Worm (Caenorhabditis elegans) whole organism, L4 larva: ENCODE measurements around the gene Y71H2AM.1.

Experiments used
- D1046.2 ChIP-seq: fragments of 200-800 bp; sonication (Bioruptor generic); IDR thresholded peaks from 2 replicates; pipeline ENCODE4 v1.3.6; 2022; ENCODE audit warnings: missing genetic modification characterization, missing compliant biosample characterization
- F10B5.3 ChIP-seq: sonication (generic microtip); optimal IDR thresholded peaks from 2 replicates; lab custom pipeline; 2016; ENCODE audit warnings: mild to moderate bottlenecking, missing genetic modification characterization, missing compliant biosample characterization
- F26F4.8 ChIP-seq: fragments of 200-800 bp; sonication (Bioruptor generic); conservative IDR thresholded peaks from 2 replicates; pipeline ENCODE4 v1.3.6; 2022; ENCODE audit warnings: missing genetic modification characterization, missing compliant biosample characterization
- R02D3.7 ChIP-seq: fragments of 150-350 bp; sonication (generic microtip); optimal IDR thresholded peaks from 3 replicates; lab custom pipeline; 2014; ENCODE audit warnings: missing biosample characterization, missing genetic modification characterization
- Y5F2A.4 ChIP-seq: fragments of 200-800 bp; sonication (Bioruptor generic); optimal IDR thresholded peaks from 2 replicates; lab custom pipeline; 2018; ENCODE audit warnings: mild to moderate bottlenecking, missing genetic modification characterization, missing compliant biosample characterization
- ZK546.5 ChIP-seq, 2 experiments: sonication (generic microtip); optimal IDR thresholded peaks; 2 replicates each; lab custom pipeline; 2017; ENCODE audit warnings: missing biosample characterization in 2 of 2, missing genetic modification characterization in 2 of 2
- aha-1 ChIP-seq: fragments of 150-350 bp; peaks from one replicate; lab custom pipeline; 2014; ENCODE audit warnings: missing biosample characterization, missing genetic modification characterization
- aly-2 ChIP-seq: sonication (generic microtip); optimal IDR thresholded peaks from 2 replicates; lab custom pipeline; 2018; ENCODE audit warnings: missing biosample characterization, missing genetic modification characterization
- ceh-20 ChIP-seq: fragments of 200-800 bp; sonication (Bioruptor generic); IDR thresholded peaks from 2 replicates; pipeline ENCODE4 v1.3.6; 2022; ENCODE audit warnings: missing genetic modification reagents, missing genetic modification characterization, missing compliant biosample characterization
- ceh-28 ChIP-seq: fragments of 150-350 bp; optimal IDR thresholded peaks from 2 replicates; lab custom pipeline; 2014; ENCODE audit warnings: missing biosample characterization, missing genetic modification reagents, missing genetic modification characterization
- ceh-62 ChIP-seq: sonication (generic microtip); optimal IDR thresholded peaks from 2 replicates; lab custom pipeline; 2017; ENCODE audit warnings: missing biosample characterization, missing genetic modification characterization
- ctbp-1 ChIP-seq: fragments of 200-800 bp; sonication (Bioruptor generic); IDR thresholded peaks from 2 replicates; pipeline ENCODE4 v1.3.6; 2022; ENCODE audit warnings: missing genetic modification reagents, missing genetic modification characterization, missing compliant biosample characterization
- daf-12 ChIP-seq: fragments of 150-350 bp; optimal IDR thresholded peaks from 2 replicates; lab custom pipeline; 2014; ENCODE audit warnings: missing biosample characterization, missing genetic modification reagents, missing genetic modification characterization
- daf-16 ChIP-seq, 3 experiments: sonication (generic microtip); optimal IDR thresholded peaks; 2 replicates each; lab custom pipeline; 2016 to 2017; ENCODE audit warnings: missing genetic modification characterization in 3 of 3, missing genetic modification reagents in 3 of 3, mild to moderate bottlenecking in 2 of 3, missing compliant biosample characterization in 2 of 3, missing biosample characterization in 1 of 3, moderate library complexity in 1 of 3
- dmd-6 ChIP-seq: fragments of 200-800 bp; sonication (Bioruptor generic); IDR thresholded peaks from 2 replicates; pipeline ENCODE4 v1.3.6; 2022; ENCODE audit warnings: missing genetic modification reagents, missing genetic modification characterization, missing compliant biosample characterization
- dmd-9 ChIP-seq: fragments of 200-800 bp; sonication (Bioruptor generic); IDR thresholded peaks from 2 replicates; pipeline ENCODE4 v1.3.6; 2022; ENCODE audit warnings: missing genetic modification reagents, missing genetic modification characterization, missing compliant biosample characterization
- dpl-1 ChIP-seq: fragments of 150-350 bp; optimal IDR thresholded peaks from 2 replicates; lab custom pipeline; 2014; ENCODE audit warnings: missing biosample characterization, missing genetic modification reagents, missing genetic modification characterization
- egl-27 ChIP-seq: sonication (generic microtip); optimal IDR thresholded peaks from 3 replicates; lab custom pipeline; 2017; ENCODE audit warnings: missing biosample characterization, missing genetic modification reagents, missing genetic modification characterization
- gei-8 ChIP-seq: fragments of 200-800 bp; sonication (Bioruptor generic); optimal IDR thresholded peaks from 2 replicates; lab custom pipeline; 2018; ENCODE audit warnings: mild to moderate bottlenecking, missing genetic modification characterization, missing compliant biosample characterization
- hif-1 ChIP-seq, 2 experiments: sonication (generic microtip); optimal IDR thresholded peaks; 2 replicates each; lab custom pipeline; 2016 to 2017; ENCODE audit warnings: missing compliant biosample characterization in 2 of 2, missing genetic modification characterization in 2 of 2, missing genetic modification reagents in 2 of 2, missing genotype in 2 of 2, mild to moderate bottlenecking in 1 of 2
- hlh-11 ChIP-seq: fragments of 200-800 bp; sonication (Bioruptor generic); optimal IDR thresholded peaks from 2 replicates; lab custom pipeline; 2018; ENCODE audit warnings: mild to moderate bottlenecking, missing genetic modification characterization, missing compliant biosample characterization
- hlh-30 ChIP-seq: sonication (generic microtip); optimal IDR thresholded peaks from 2 replicates; lab custom pipeline; 2017; ENCODE audit warnings: antibody characterized with exemption, mild to moderate bottlenecking, missing genetic modification characterization, missing compliant biosample characterization; ENCODE audit not compliant: insufficient read depth
- lim-7 ChIP-seq: fragments of 200-800 bp; sonication (Bioruptor generic); IDR thresholded peaks from 2 replicates; pipeline ENCODE4 v1.3.6; 2022; ENCODE audit warnings: missing genetic modification characterization, missing compliant biosample characterization
- lin-13 ChIP-seq: fragments of 150-350 bp; optimal IDR thresholded peaks from 2 replicates; lab custom pipeline; 2014; ENCODE audit warnings: missing biosample characterization, missing genetic modification reagents, missing genetic modification characterization
- lin-39 ChIP-seq: fragments of 150-350 bp; optimal IDR thresholded peaks from 2 replicates; lab custom pipeline; 2014; ENCODE audit warnings: missing biosample characterization, missing genetic modification reagents, missing genetic modification characterization
- lsy-2 ChIP-seq, 2 experiments: fragments of 150-350 bp in 1 of 2; sonication (generic microtip) in 1 of 2; optimal IDR thresholded peaks; 2 replicates each; lab custom pipeline; 2014 to 2017; ENCODE audit warnings: missing biosample characterization in 2 of 2, missing genetic modification characterization in 2 of 2
- madf-5 ChIP-seq, 2 experiments: fragments of 200-800 bp; sonication (Bioruptor generic); IDR thresholded peaks; 2 replicates each; pipeline ENCODE4 v1.3.6; 2022; ENCODE audit warnings: missing compliant biosample characterization in 2 of 2, missing genetic modification characterization in 2 of 2
- madf-9 ChIP-seq: fragments of 200-800 bp; sonication (Bioruptor generic); conservative IDR thresholded peaks from 2 replicates; pipeline ENCODE4 v1.3.6; 2022; ENCODE audit warnings: missing genetic modification reagents, missing genetic modification characterization, missing compliant biosample characterization
- mdl-1 ChIP-seq, 2 experiments: fragments of 150-350 bp in 1 of 2; sonication (generic microtip) in 1 of 2; optimal IDR thresholded peaks; 2 replicates each; lab custom pipeline; 2014 to 2017; ENCODE audit warnings: missing biosample characterization in 2 of 2, missing genetic modification characterization in 2 of 2
- mxl-3 ChIP-seq: fragments of 200-800 bp; sonication (Bioruptor generic); optimal IDR thresholded peaks from 2 replicates; lab custom pipeline; 2018; ENCODE audit warnings: mild to moderate bottlenecking, missing genetic modification characterization, missing compliant biosample characterization
- nhr-11 ChIP-seq: fragments of 150-350 bp; optimal IDR thresholded peaks from 2 replicates; lab custom pipeline; 2014; ENCODE audit warnings: missing biosample characterization, missing genetic modification characterization
- nhr-28 ChIP-seq: fragments of 150-350 bp; optimal IDR thresholded peaks from 2 replicates; lab custom pipeline; 2014; ENCODE audit warnings: missing biosample characterization, missing genetic modification characterization
- nhr-41 ChIP-seq: fragments of 200-800 bp; sonication (Bioruptor generic); IDR thresholded peaks from 2 replicates; pipeline ENCODE4 v1.3.6; 2022; ENCODE audit warnings: missing genetic modification reagents, missing genetic modification characterization, missing compliant biosample characterization
- nhr-42 ChIP-seq: fragments of 200-800 bp; sonication (Bioruptor generic); IDR thresholded peaks from 2 replicates; pipeline ENCODE4 v1.3.6; 2022; ENCODE audit warnings: missing genetic modification characterization, missing compliant biosample characterization
- nhr-48 ChIP-seq: sonication (generic microtip); optimal IDR thresholded peaks from 2 replicates; lab custom pipeline; 2016; ENCODE audit warnings: mild to moderate bottlenecking, missing genetic modification characterization, missing compliant biosample characterization
- nhr-6 ChIP-seq: fragments of 150-350 bp; optimal IDR thresholded peaks from 2 replicates; lab custom pipeline; 2014; ENCODE audit warnings: missing biosample characterization, missing genetic modification characterization
- nhr-76 ChIP-seq: fragments of 150-350 bp; optimal IDR thresholded peaks from 2 replicates; lab custom pipeline; 2014; ENCODE audit warnings: missing biosample characterization, missing genetic modification characterization
- pha-4 ChIP-seq, 2 experiments: fragments of 150-350 bp in 1 of 2; fragments of 200-800 bp in 1 of 2; sonication (Bioruptor generic) in 1 of 2; IDR thresholded peaks in 1 of 2; optimal IDR thresholded peaks in 1 of 2; 2 replicates each; pipeline versions ENCODE4 v1.3.6 to Lab custom; 2014 to 2022; ENCODE audit warnings: missing genetic modification characterization in 2 of 2, missing genetic modification reagents in 2 of 2, missing biosample characterization in 1 of 2, missing compliant biosample characterization in 1 of 2
- php-3 ChIP-seq: fragments of 200-800 bp; sonication (Bioruptor generic); IDR thresholded peaks from 2 replicates; pipeline ENCODE4 v1.3.6; 2022; ENCODE audit warnings: missing genetic modification reagents, missing genetic modification characterization, missing compliant biosample characterization
- skn-1 ChIP-seq: fragments of 150-350 bp; optimal IDR thresholded peaks from 2 replicates; lab custom pipeline; 2014; ENCODE audit warnings: missing biosample characterization, missing genetic modification characterization
- spr-1 ChIP-seq: sonication (generic microtip); optimal IDR thresholded peaks from 2 replicates; lab custom pipeline; 2016; ENCODE audit warnings: mild to moderate bottlenecking, missing genetic modification characterization, missing compliant biosample characterization
- unc-130 ChIP-seq: sonication (generic microtip); optimal IDR thresholded peaks from 2 replicates; lab custom pipeline; 2016; ENCODE audit warnings: missing genetic modification reagents, missing genetic modification characterization, missing compliant biosample characterization
- unc-39 ChIP-seq: sonication (generic microtip); optimal IDR thresholded peaks from 2 replicates; lab custom pipeline; 2017; ENCODE audit warnings: missing biosample characterization, missing genetic modification characterization
- zip-2 ChIP-seq: fragments of 150-350 bp; optimal IDR thresholded peaks from 2 replicates; lab custom pipeline; 2014; ENCODE audit warnings: missing biosample characterization, missing genetic modification characterization

Gene Y71H2AM.1

ce11 chrIII:2864669-2865068 is 37.8 kb downstream of the Y71H2AM.1 start (continued):
- TF ChIP-seq daf-12 (tag; lab: Kevin White, UChicago) (no peak), aly-2 (tag; lab: Kevin White, UChicago) (no peak), dpl-1 (no peak)

DNA sequence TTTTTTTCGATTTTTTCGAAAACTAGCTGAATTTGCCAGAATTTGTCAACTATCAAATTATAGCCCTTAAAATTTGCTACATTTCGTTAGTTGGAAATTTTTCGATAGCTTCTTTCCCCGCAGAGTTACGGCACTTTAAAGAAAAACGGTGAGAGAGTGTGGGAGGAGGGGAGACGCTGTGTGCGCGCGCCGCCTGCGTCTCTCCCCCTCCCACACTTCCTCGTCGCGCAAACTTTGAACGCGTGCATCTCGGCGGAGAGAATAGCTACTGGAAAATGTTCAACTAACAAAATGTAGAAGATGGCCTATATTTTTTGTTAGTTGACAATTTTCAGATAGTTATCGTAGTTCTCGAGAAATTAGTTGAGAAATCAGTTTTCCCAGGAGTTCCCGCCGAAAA is 39.7 kb downstream of the Y71H2AM.1 start:
- TF ChIP-seq ceh-20 (no peak), skn-1 (tag; lab: Kevin White, UChicago) (no peak), hif-1 (tag; optimal IDR thresholded peaks at IDR 0.05; lab: Kevin White, UChicago) (no peak), lim-7 (GFP tag; lab: Robert Waterston, UW) (no peak), spr-1 (no peak), aha-1 (no peak)

DNA sequence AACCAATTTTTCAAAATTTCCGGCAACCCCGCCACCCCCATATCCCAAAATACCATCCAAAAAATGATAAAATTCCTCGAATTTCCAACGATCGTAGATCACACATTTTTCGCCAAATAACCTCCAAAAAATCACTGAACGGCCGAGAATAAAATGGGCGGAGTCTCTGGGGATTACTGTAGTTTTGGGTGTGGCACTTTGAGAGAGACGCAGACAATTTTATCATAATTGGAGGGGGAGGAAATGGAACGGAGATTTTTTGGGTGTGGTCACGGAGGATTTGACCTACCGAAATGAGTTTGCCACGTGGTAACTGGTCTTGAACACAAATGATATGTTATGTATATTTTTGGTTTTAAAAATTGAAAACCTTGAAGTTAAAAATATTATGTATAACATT is 41.5 kb downstream of the Y71H2AM.1 start:
- TF ChIP-seq hlh-11 = peak; percentile 34
- TF ChIP-seq nhr-28 (tag; lab: Kevin White, UChicago) = peak; percentile 54
- TF ChIP-seq ctbp-1 (GFP tag; lab: Robert Waterston, UW) = no peak
- peak; percentile 19 for TF ChIP-seq mxl-3 (GFP tag; lab: Kevin White, UChicago)
- TF ChIP-seq php-3 (GFP tag; lab: Robert Waterston, UW) = no peak
- TF ChIP-seq nhr-76 (tag; lab: Kevin White, UChicago) = no peak
- peak in 1 of 2 experiments; percentile 23 for TF ChIP-seq mdl-1 (tag; optimal IDR thresholded peaks at IDR 0.05; lab: Kevin White, UChicago)
- peak in 1 of 2 experiments; percentile 70 for TF ChIP-seq lsy-2 (tag; optimal IDR thresholded peaks at IDR 0.05; lab: Kevin White, UChicago)
- TF ChIP-seq, all 104 proteins: peak for 5

- TF ChIP-seq ceh-20 = peak; percentile 63; the same call in 1 of the 2 replicates
- peak; percentile 88 for TF ChIP-seq php-3 (GFP tag; lab: Robert Waterston, UW)
- TF ChIP-seq nhr-42 (GFP tag; lab: Robert Waterston, UW) = no peak
Measured at ce11 chrIII:2869033-2869432, 42.2 kb downstream of the Y71H2AM.1 start.

- no peak for TF ChIP-seq ceh-28 (tag; lab: Kevin White, UChicago)
- no peak for TF ChIP-seq D1046.2 (GFP tag; lab: Robert Waterston, UW)
- TF ChIP-seq madf-5 (GFP tag; IDR thresholded peaks at IDR 0.05; lab: Robert Waterston, UW) = no peak
- no peak for TF ChIP-seq unc-39
- TF ChIP-seq php-3 (GFP tag; lab: Robert Waterston, UW) = 0 out of 2 replicates have a peak, but pooled peaks have one; percentile 22
- no peak for TF ChIP-seq gei-8
- TF ChIP-seq nhr-48 (tag; lab: Kevin White, UChicago) = no peak
- TF ChIP-seq pha-4 (GFP tag; IDR thresholded peaks at IDR 0.05; lab: Robert Waterston, UW) = no peak
- no peak for TF ChIP-seq pha-4 (tag; optimal IDR thresholded peaks at IDR 0.05; lab: Kevin White, UChicago)
- TF ChIP-seq F10B5.3 (tag; lab: Kevin White, UChicago) = no peak
- TF ChIP-seq nhr-11 (tag; lab: Kevin White, UChicago) = no peak
- TF ChIP-seq hlh-30 (tag; lab: Kevin White, UChicago) = no peak
- TF ChIP-seq zip-2 = no peak
- no peak for TF ChIP-seq ceh-62 (tag; lab: Kevin White, UChicago)
- no peak for TF ChIP-seq madf-9 (GFP tag; lab: Robert Waterston, UW)
- TF ChIP-seq egl-27 (tag; lab: Kevin White, UChicago) = no peak
- no peak for TF ChIP-seq Y5F2A.4 (GFP tag; lab: Kevin White, UChicago)
- TF ChIP-seq unc-130 (GFP tag; lab: Kevin White, UChicago) = no peak
- TF ChIP-seq dpl-1 = no peak
- no peak for TF ChIP-seq lin-13 (GFP tag; lab: Kevin White, UChicago)
- no peak for TF ChIP-seq lin-39
- TF ChIP-seq ZK546.5 (tag; optimal IDR thresholded peaks at IDR 0.05; lab: Kevin White, UChicago) = no peak
- no peak for TF ChIP-seq F26F4.8
- TF ChIP-seq daf-12 (tag; lab: Kevin White, UChicago) = no peak
- TF ChIP-seq dmd-9 (GFP tag; lab: Robert Waterston, UW) = no peak
- peak; percentile 48 for TF ChIP-seq dmd-6
- TF ChIP-seq daf-16 (GFP tag; optimal IDR thresholded peaks at IDR 0.05; lab: Kevin White, UChicago) = no peak
- peak; percentile 84 for TF ChIP-seq daf-16 (tag; optimal IDR thresholded peaks at IDR 0.05; lab: Kevin White, UChicago)
- no peak for TF ChIP-seq nhr-41 (GFP tag; lab: Robert Waterston, UW)
- TF ChIP-seq R02D3.7 = no peak
- TF ChIP-seq nhr-6 = no peak
Measured at ce11 chrIII:2869512-2869911, 42.6 kb downstream of the Y71H2AM.1 start.
